Worm (Caenorhabditis elegans): ENCODE results near the gene F52E1.3.

Gene F52E1.3

DNA sequence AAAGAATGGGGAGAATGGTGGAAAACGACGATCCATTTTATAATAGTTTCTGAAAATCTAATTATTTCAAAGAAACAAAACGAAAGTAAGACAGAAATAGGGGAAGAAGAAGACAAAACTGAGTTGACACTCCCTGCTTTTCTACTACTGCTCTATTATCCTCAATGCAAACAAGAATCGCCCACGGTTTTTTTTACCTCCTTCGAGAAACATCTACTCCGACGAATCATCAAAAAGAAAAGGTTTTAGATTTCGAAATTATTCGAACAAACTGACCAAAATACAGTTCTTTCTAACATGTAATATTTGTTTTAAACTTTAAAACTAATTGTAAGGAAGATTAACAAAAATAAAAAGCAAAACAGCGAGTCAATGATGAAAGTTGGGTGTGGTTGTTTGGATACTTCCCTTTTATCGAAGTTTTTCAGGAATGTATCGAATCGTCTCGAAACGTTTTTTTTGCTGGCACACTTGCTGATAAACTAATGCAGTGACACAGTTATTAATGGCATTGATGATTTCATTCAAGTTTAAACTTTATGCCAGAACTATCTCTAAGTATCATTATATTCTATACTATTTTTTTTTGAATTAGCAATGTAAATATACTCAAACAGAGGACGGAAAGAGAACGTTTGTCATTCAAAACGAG lies 8.6 kb upstream of the F52E1.3 start, which contains the start of gene hsp-17:
Gene hsp-17, minus strand, starts transcription at position 51 of the 652 bp plus-strand sequence.
- no peak for TF ChIP-seq cnd-1 (tag; optimal IDR thresholded peaks at IDR 0.05)

- TF ChIP-seq sem-2 (GFP tag; optimal IDR thresholded peaks at IDR 0.05): no peak
- TF ChIP-seq nhr-28 (tag; optimal IDR thresholded peaks at IDR 0.05): no peak
- no peak for TF ChIP-seq lin-13 (tag; optimal IDR thresholded peaks at IDR 0.05)
- TF ChIP-seq unc-120 (tag; optimal IDR thresholded peaks at IDR 0.05; ENCODE audit: poor library complexity, severe bottlenecking): no peak
- TF ChIP-seq ces-1 (GFP tag; optimal IDR thresholded peaks at IDR 0.05): no peak
- TF ChIP-seq unc-39 (tag; optimal IDR thresholded peaks at IDR 0.05): no peak
- TF ChIP-seq mep-1 (tag; optimal IDR thresholded peaks at IDR 0.05): no peak
- TF ChIP-seq nhr-76 (tag; optimal IDR thresholded peaks at IDR 0.05): no peak
- no peak for TF ChIP-seq ceh-43 (GFP tag; optimal IDR thresholded peaks at IDR 0.05)
- TF ChIP-seq elt-1 (tag; optimal IDR thresholded peaks at IDR 0.05; ENCODE audit: borderline replicate concordance, insufficient read depth): no peak
- TF ChIP-seq mab-5 (tag; optimal IDR thresholded peaks at IDR 0.05): no peak
- no peak for TF ChIP-seq nhr-12 (tag; optimal IDR thresholded peaks at IDR 0.05)
Measured at ce11 chrV:8387056-8387455, 7.5 kb upstream of the F52E1.3 start, which contains the start of gene gcy-7. Gene gcy-7 (plus strand): TSS chrV:8387356.

ce11 chrV:8389307-8389706 lies 5.3 kb upstream of the F52E1.3 start:
- no peak for TF ChIP-seq flh-1 (GFP tag; optimal IDR thresholded peaks at IDR 0.05)
- TF ChIP-seq elt-1 (tag; optimal IDR thresholded peaks at IDR 0.05; ENCODE audit: borderline replicate concordance, insufficient read depth): no peak
- no peak for TF ChIP-seq ceh-83 (GFP tag; optimal IDR thresholded peaks at IDR 0.05)
- TF ChIP-seq ces-1 (GFP tag; optimal IDR thresholded peaks at IDR 0.05): no peak
- TF ChIP-seq mep-1 (tag; optimal IDR thresholded peaks at IDR 0.05): no peak
- TF ChIP-seq ceh-43 (GFP tag; optimal IDR thresholded peaks at IDR 0.05): no peak
- TF ChIP-seq ham-2 (GFP tag; optimal IDR thresholded peaks at IDR 0.05): no peak
- TF ChIP-seq zip-8 (tag; optimal IDR thresholded peaks at IDR 0.05): no peak
- TF ChIP-seq sem-2 (GFP tag; optimal IDR thresholded peaks at IDR 0.05): no peak
- no peak for TF ChIP-seq pha-4 (tag; optimal IDR thresholded peaks at IDR 0.05)
- no peak for TF ChIP-seq nhr-12 (tag; optimal IDR thresholded peaks at IDR 0.05)
- TF ChIP-seq cnd-1 (tag; optimal IDR thresholded peaks at IDR 0.05): no peak
- TF ChIP-seq lin-32 (GFP tag; optimal IDR thresholded peaks at IDR 0.05): no peak
- no peak for TF ChIP-seq tbx-8 (GFP tag; optimal IDR thresholded peaks at IDR 0.05)

- TF ChIP-seq pha-4 (tag; optimal IDR thresholded peaks at IDR 0.05) (no peak), zip-8 (tag; optimal IDR thresholded peaks at IDR 0.05) (no peak), elt-1 (tag; optimal IDR thresholded peaks at IDR 0.05; ENCODE audit: borderline replicate concordance, insufficient read depth) (no peak), drap-1 (GFP tag; optimal IDR thresholded peaks at IDR 0.05) (no peak), lin-13 (tag; optimal IDR thresholded peaks at IDR 0.05) (no peak), ceh-83 (GFP tag; optimal IDR thresholded peaks at IDR 0.05) (no peak), tbx-8 (GFP tag; optimal IDR thresholded peaks at IDR 0.05) (no peak)
Measured at ce11 chrV:8400808-8401207, 6.2 kb downstream of the F52E1.3 start.

DNA sequence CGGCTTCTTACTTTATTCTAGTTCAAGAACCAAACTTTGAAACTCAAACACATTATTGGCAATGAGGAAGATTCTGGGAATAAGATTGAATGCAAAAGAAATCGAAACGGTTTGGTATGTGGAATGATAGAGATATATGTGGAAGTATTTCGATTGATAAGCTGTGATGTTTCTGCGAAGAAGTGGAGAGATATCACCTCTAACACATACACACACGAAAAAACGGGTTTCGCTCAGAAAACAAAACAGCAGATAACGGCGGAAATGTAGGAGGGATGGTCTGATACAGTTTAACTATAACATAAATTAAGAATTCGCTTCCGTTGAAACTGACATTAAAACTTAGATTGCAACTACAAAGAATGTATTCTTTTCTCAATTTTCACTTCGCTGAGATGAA lies 6.7 kb downstream of the F52E1.3 start:
- TF ChIP-seq drap-1 (GFP tag; optimal IDR thresholded peaks at IDR 0.05): no peak
- TF ChIP-seq flh-1 (GFP tag; optimal IDR thresholded peaks at IDR 0.05): no peak
- no peak for TF ChIP-seq ceh-83 (GFP tag; optimal IDR thresholded peaks at IDR 0.05)
- no peak for TF ChIP-seq nhr-12 (tag; optimal IDR thresholded peaks at IDR 0.05)
- no peak for TF ChIP-seq blmp-1 (tag; optimal IDR thresholded peaks at IDR 0.05)
- no peak for TF ChIP-seq mab-5 (tag; optimal IDR thresholded peaks at IDR 0.05)
- no peak for TF ChIP-seq nhr-76 (tag; optimal IDR thresholded peaks at IDR 0.05)
- TF ChIP-seq mls-2 (tag; optimal IDR thresholded peaks at IDR 0.05): no peak

ce11 chrV:8402392-8402791 lies 7.8 kb downstream of the F52E1.3 start, which contains the start of gene F52E1.9:
Gene F52E1.9 (minus strand): TSS chrV:8402669.
- TF ChIP-seq unc-62 (GFP tag; optimal IDR thresholded peaks at IDR 0.05): no peak
- no peak for TF ChIP-seq mab-5 (tag; optimal IDR thresholded peaks at IDR 0.05)
- no peak for TF ChIP-seq blmp-1 (tag; optimal IDR thresholded peaks at IDR 0.05)
- TF ChIP-seq zip-8 (tag; optimal IDR thresholded peaks at IDR 0.05): no peak
- no peak for TF ChIP-seq nhr-76 (tag; optimal IDR thresholded peaks at IDR 0.05)
- TF ChIP-seq tbx-8 (GFP tag; optimal IDR thresholded peaks at IDR 0.05): no peak
- TF ChIP-seq sptf-1 (tag; optimal IDR thresholded peaks at IDR 0.05): no peak
- no peak for TF ChIP-seq sem-2 (GFP tag; optimal IDR thresholded peaks at IDR 0.05)
- no peak for TF ChIP-seq bed-3 (GFP tag; optimal IDR thresholded peaks at IDR 0.05)
- TF ChIP-seq drap-1 (GFP tag; optimal IDR thresholded peaks at IDR 0.05): no peak
- no peak for TF ChIP-seq mep-1 (tag; optimal IDR thresholded peaks at IDR 0.05)
- TF ChIP-seq ceh-39 (tag; optimal IDR thresholded peaks at IDR 0.05): no peak
- no peak for TF ChIP-seq nhr-28 (tag; optimal IDR thresholded peaks at IDR 0.05)
- TF ChIP-seq snpc-4 (tag; optimal IDR thresholded peaks at IDR 0.05): no peak
- TF ChIP-seq cnd-1 (tag; optimal IDR thresholded peaks at IDR 0.05): no peak
- TF ChIP-seq ces-1 (GFP tag; optimal IDR thresholded peaks at IDR 0.05): no peak
- no peak for TF ChIP-seq unc-39 (tag; optimal IDR thresholded peaks at IDR 0.05)

All from whole organism, mixed stage, embryonic.